Fruit fly (Drosophila melanogaster): ENCODE measurements around the gene CG6428.

Gene CG6428

dm6 chrX:3967613-3968012 is 842 bp downstream of the CG6428 start:
- TF ChIP-seq CG9948 (tag; optimal IDR thresholded peaks at IDR 0.05) (no peak), rn (GFP tag; IDR thresholded peaks at IDR 0.05) (no peak), Ets98B (GFP tag; IDR thresholded peaks at IDR 0.05) (no peak), Snoo (tag; optimal IDR thresholded peaks at IDR 0.05) (no peak), Pif1A (GFP tag; optimal IDR thresholded peaks at IDR 0.05) (no peak), CG8301 (tag; optimal IDR thresholded peaks at IDR 0.05) (no peak), D1 (tag; optimal IDR thresholded peaks at IDR 0.05) (no peak), Pif1B (GFP tag; optimal IDR thresholded peaks at IDR 0.05) (no peak), CG32121 (GFP tag; IDR thresholded peaks at IDR 0.05) (no peak), CG34367 (tag; optimal IDR thresholded peaks at IDR 0.05) (no peak)

- TF ChIP-seq CG8159 (tag; optimal IDR thresholded peaks at IDR 0.05) (no peak), CG10348 (GFP tag; IDR thresholded peaks at IDR 0.05) (no peak), Pif1A (GFP tag; optimal IDR thresholded peaks at IDR 0.05) (no peak), fd96Ca (GFP tag; IDR thresholded peaks at IDR 0.05) (no peak), CG13204 (GFP tag; optimal IDR thresholded peaks at IDR 0.05) (no peak), CG4496 (GFP tag; IDR thresholded peaks at IDR 0.05) (no peak), gl (tag; optimal IDR thresholded peaks at IDR 0.05) (peak; percentile 58), CG34367 (tag; optimal IDR thresholded peaks at IDR 0.05) (peak; percentile 2), CG17806 (tag; optimal IDR thresholded peaks at IDR 0.05) (no peak), CG8301 (tag; optimal IDR thresholded peaks at IDR 0.05) (no peak), CG9948 (tag; optimal IDR thresholded peaks at IDR 0.05) (no peak), Ets98B (GFP tag; IDR thresholded peaks at IDR 0.05) (no peak), EcR (GFP tag; optimal IDR thresholded peaks at IDR 0.05) (peak; percentile 15), CG14655 (GFP tag; optimal IDR thresholded peaks at IDR 0.05) (no peak), CG32121 (GFP tag; IDR thresholded peaks at IDR 0.05) (no peak), CG15710 (tag; optimal IDR thresholded peaks at IDR 0.05) (peak; percentile 10), D1 (tag; optimal IDR thresholded peaks at IDR 0.05) (no peak), Snoo (tag; optimal IDR thresholded peaks at IDR 0.05) (no peak), Pif1B (GFP tag; optimal IDR thresholded peaks at IDR 0.05) (no peak)
Observed at dm6 chrX:3964965-3965420, 3.5 kb downstream of the CG6428 start, which contains the start of gene lva. Gene lva (minus strand): TSS chrX:3965327.

- TF ChIP-seq CG12605 (GFP tag; IDR thresholded peaks at IDR 0.05) (no peak), CG8301 (tag; optimal IDR thresholded peaks at IDR 0.05) (no peak), Pif1A (GFP tag; optimal IDR thresholded peaks at IDR 0.05) (no peak), CG4496 (GFP tag; IDR thresholded peaks at IDR 0.05) (no peak; the same call in 2 of the 3 replicates), Snoo (tag; optimal IDR thresholded peaks at IDR 0.05) (no peak), CG15710 (tag; optimal IDR thresholded peaks at IDR 0.05) (no peak), CG34367 (tag; optimal IDR thresholded peaks at IDR 0.05) (no peak), CG17806 (tag; optimal IDR thresholded peaks at IDR 0.05) (no peak), fd96Ca (GFP tag; IDR thresholded peaks at IDR 0.05) (peak; percentile 76), rn (GFP tag; IDR thresholded peaks at IDR 0.05) (0 out of 2 replicates have a peak, but pooled peaks have one; percentile 4), CG14655 (GFP tag; optimal IDR thresholded peaks at IDR 0.05) (no peak), CG32121 (GFP tag; IDR thresholded peaks at IDR 0.05) (peak; percentile 56; the same call in 1 of the 2 replicates), Pif1B (GFP tag; optimal IDR thresholded peaks at IDR 0.05) (no peak), EcR (GFP tag; optimal IDR thresholded peaks at IDR 0.05) (no peak), CG13204 (GFP tag; optimal IDR thresholded peaks at IDR 0.05) (no peak), Ets98B (GFP tag; IDR thresholded peaks at IDR 0.05) (peak; percentile 15; the same call in 1 of the 2 replicates), CG9948 (tag; optimal IDR thresholded peaks at IDR 0.05) (peak; percentile 8), D1 (tag; optimal IDR thresholded peaks at IDR 0.05) (no peak), gl (tag; optimal IDR thresholded peaks at IDR 0.05) (no peak)
Observed at dm6 chrX:3950199-3950645, 18.2 kb downstream of the CG6428 start.

- TF ChIP-seq CG8301 (tag; optimal IDR thresholded peaks at IDR 0.05): no peak
- peak; percentile 20; the same call in 2 of the 3 replicates for TF ChIP-seq CG4496 (GFP tag; IDR thresholded peaks at IDR 0.05)
- TF ChIP-seq CG12605 (GFP tag; IDR thresholded peaks at IDR 0.05): peak; percentile 28; the same call in 1 of the 2 replicates
Observed at dm6 chrX:3949409-3950178, 18.9 kb downstream of the CG6428 start.

dm6 chrX:3948889-3949288 is 19.6 kb downstream of the CG6428 start, which contains the start of gene Vap33:
Gene Vap33 (plus strand): TSS chrX:3948975.
- TF ChIP-seq CG34367 (tag; optimal IDR thresholded peaks at IDR 0.05) (peak; percentile 34), CG12605 (GFP tag; IDR thresholded peaks at IDR 0.05) (no peak), CG4496 (GFP tag; IDR thresholded peaks at IDR 0.05) (0 out of 3 replicates have a peak, but pooled peaks have one; percentile 9), CG9948 (tag; optimal IDR thresholded peaks at IDR 0.05) (no peak), CG10348 (GFP tag; IDR thresholded peaks at IDR 0.05) (no peak), CG8159 (tag; optimal IDR thresholded peaks at IDR 0.05) (peak; percentile 39), gl (tag; optimal IDR thresholded peaks at IDR 0.05) (no peak), D1 (tag; optimal IDR thresholded peaks at IDR 0.05) (no peak), rn (GFP tag; IDR thresholded peaks at IDR 0.05) (no peak), CG17806 (tag; optimal IDR thresholded peaks at IDR 0.05) (no peak), CG15710 (tag; optimal IDR thresholded peaks at IDR 0.05) (peak; percentile 5), CG32121 (GFP tag; IDR thresholded peaks at IDR 0.05) (no peak), CG14655 (GFP tag; optimal IDR thresholded peaks at IDR 0.05) (no peak), Pif1B (GFP tag; optimal IDR thresholded peaks at IDR 0.05) (no peak), Ets98B (GFP tag; IDR thresholded peaks at IDR 0.05) (no peak), CG13204 (GFP tag; optimal IDR thresholded peaks at IDR 0.05) (no peak), Snoo (tag; optimal IDR thresholded peaks at IDR 0.05) (no peak), Pif1A (GFP tag; optimal IDR thresholded peaks at IDR 0.05) (peak; percentile 25)

Data from whole organism, pupa.